Fruit fly (Drosophila melanogaster): Measurements from ENCODE around the gene CG14377.

The CG14377 gene

DNA sequence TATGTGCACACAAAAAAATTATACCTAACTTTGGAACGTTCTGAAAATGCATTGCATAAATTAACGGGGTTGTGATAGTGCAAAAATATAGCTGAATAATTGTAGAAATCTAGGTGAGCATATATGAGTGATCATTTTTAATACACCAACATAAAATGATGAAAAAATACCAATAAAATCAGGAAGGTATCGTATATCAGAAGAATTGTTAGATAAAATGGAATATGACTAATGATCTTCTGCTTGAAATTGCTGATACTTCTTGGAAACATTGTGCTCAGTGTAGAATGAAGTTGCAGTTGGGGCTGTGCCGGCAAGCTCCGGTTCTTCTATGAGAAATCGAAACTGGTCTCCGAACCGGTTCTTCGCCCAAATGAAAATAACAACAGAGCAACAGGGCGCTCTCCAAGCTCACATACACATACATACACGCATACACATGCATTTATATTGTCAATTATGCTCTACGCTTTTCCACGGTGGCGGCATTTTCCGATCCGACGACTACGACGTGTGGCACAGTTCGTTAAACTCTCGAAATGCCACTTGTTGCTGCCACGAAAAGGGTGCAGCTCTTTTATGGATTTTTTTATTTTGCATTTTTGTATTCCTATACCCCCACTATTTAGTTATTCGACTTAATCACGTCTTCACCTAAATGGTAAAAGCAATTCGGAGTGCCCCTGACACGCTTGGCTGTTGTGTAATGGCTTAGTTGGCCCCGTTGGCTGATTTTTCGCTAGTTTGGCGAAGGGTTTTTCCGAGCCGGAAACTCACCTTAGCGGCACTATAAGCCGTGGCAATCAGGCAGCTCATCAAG is 3.5 kb downstream of the CG14377 start (continued):
- peak; percentile 84 for TF ChIP-seq CG14441 (GFP tag; IDR thresholded peaks at IDR 0.05)
- peak; percentile 70 for TF ChIP-seq CG12299 (tag; optimal IDR thresholded peaks at IDR 0.05)
- TF ChIP-seq Antp (GFP tag; optimal IDR thresholded peaks at IDR 0.05): peak; percentile 88
- peak; percentile 65; the same call in 1 of the 2 replicates for TF ChIP-seq Taf1 (GFP tag; IDR thresholded peaks at IDR 0.05)
- TF ChIP-seq bigmax (GFP tag; optimal IDR thresholded peaks at IDR 0.05): no peak
- peak; percentile 98 for TF ChIP-seq Med (GFP tag)
- peak; percentile 66 for TF ChIP-seq CG4707 (GFP tag; optimal IDR thresholded peaks at IDR 0.05)
- TF ChIP-seq CG10147 (GFP tag; optimal IDR thresholded peaks at IDR 0.05): peak; percentile 80
- peak; percentile 93 for TF ChIP-seq CG17829 (tag; optimal IDR thresholded peaks at IDR 0.05)
- TF ChIP-seq maf-S (GFP tag; optimal IDR thresholded peaks at IDR 0.05): peak; percentile 84
- peak; percentile 86 for TF ChIP-seq CG4424 (GFP tag; optimal IDR thresholded peaks at IDR 0.05)
- peak; percentile 73 for TF ChIP-seq CG4328 (GFP tag; optimal IDR thresholded peaks at IDR 0.05)
- peak; percentile 88 for TF ChIP-seq Hr3 (GFP tag; optimal IDR thresholded peaks at IDR 0.05)
- TF ChIP-seq CG18476 (GFP tag; optimal IDR thresholded peaks at IDR 0.05): peak; percentile 71
- no peak for TF ChIP-seq inv (GFP tag; IDR thresholded peaks at IDR 0.05; ENCODE audit: partially characterized antibody)
- peak; percentile 77 for TF ChIP-seq CG15011 (GFP tag; optimal IDR thresholded peaks at IDR 0.05)
- peak; percentile 57 for TF ChIP-seq CG10565 (GFP tag; optimal IDR thresholded peaks at IDR 0.05)
- peak; percentile 57 for TF ChIP-seq CG6683 (GFP tag; optimal IDR thresholded peaks at IDR 0.05)
- peak; percentile 90 to 91 for TF ChIP-seq bsh (GFP tag; optimal IDR thresholded peaks at IDR 0.05)
- TF ChIP-seq NK7.1 (GFP tag; optimal IDR thresholded peaks at IDR 0.05): peak; percentile 58
- TF ChIP-seq Fer2 (tag; optimal IDR thresholded peaks at IDR 0.05): peak; percentile 27
- TF ChIP-seq Sox102F (GFP tag; optimal IDR thresholded peaks at IDR 0.05): peak; percentile 92
- no peak for TF ChIP-seq h (optimal IDR thresholded peaks at IDR 0.05)
- TF ChIP-seq odd (GFP tag; optimal IDR thresholded peaks at IDR 0.05): peak; percentile 86
- peak; percentile 49 for TF ChIP-seq Sry-β (GFP tag; optimal IDR thresholded peaks at IDR 0.05)
- TF ChIP-seq dati (GFP tag; IDR thresholded peaks at IDR 0.05): 0 out of 2 replicates have a peak, but pooled peaks have one; percentile 23
- peak; percentile 48 for TF ChIP-seq Deaf1 (tag; optimal IDR thresholded peaks at IDR 0.05)
- peak; percentile 53 for TF ChIP-seq CG6272 (GFP tag; IDR thresholded peaks at IDR 0.05)
- no peak for TF ChIP-seq chinmo (GFP tag; IDR thresholded peaks at IDR 0.05; ENCODE audit: partially characterized antibody)
- TF ChIP-seq CG5245 (GFP tag; optimal IDR thresholded peaks at IDR 0.05): peak; percentile 61
- no peak for TF ChIP-seq Sin3A (optimal IDR thresholded peaks at IDR 0.05)
- TF ChIP-seq eve (GFP tag; optimal IDR thresholded peaks at IDR 0.05): peak in 1 of 2 experiments; percentile 97
- peak; percentile 6 for TF ChIP-seq MESR4 (GFP tag; optimal IDR thresholded peaks at IDR 0.05)
- TF ChIP-seq gro (GFP tag; optimal IDR thresholded peaks at IDR 0.05): peak; percentile 55
- TF ChIP-seq CG12071 (GFP tag; optimal IDR thresholded peaks at IDR 0.05): peak; percentile 75
- peak; percentile 87 for TF ChIP-seq Hmr (GFP tag; optimal IDR thresholded peaks at IDR 0.05)
- TF ChIP-seq Mad (GFP tag; optimal IDR thresholded peaks at IDR 0.05): peak; percentile 80
- TF ChIP-seq CG6254 (GFP tag; optimal IDR thresholded peaks at IDR 0.05): peak; percentile 82
- peak; percentile 78 for TF ChIP-seq zen (tag; optimal IDR thresholded peaks at IDR 0.05)
- peak; percentile 83 for TF ChIP-seq wor (GFP tag; IDR thresholded peaks at IDR 0.05)
- peak; percentile 88 for TF ChIP-seq trem (tag; optimal IDR thresholded peaks at IDR 0.05)
- TF ChIP-seq Doc2 (GFP tag; IDR thresholded peaks at IDR 0.05): no peak
- TF ChIP-seq CG30431 (GFP tag; optimal IDR thresholded peaks at IDR 0.05): peak; percentile 84
- TF ChIP-seq fru (optimal IDR thresholded peaks at IDR 0.05): no peak
- peak; percentile 68 for TF ChIP-seq Hand (GFP tag; optimal IDR thresholded peaks at IDR 0.05)
- TF ChIP-seq CG12942 (GFP tag; optimal IDR thresholded peaks at IDR 0.05): peak; percentile 84
- peak; percentile 86 for TF ChIP-seq HLH54F (GFP tag; optimal IDR thresholded peaks at IDR 0.05)
- TF ChIP-seq crc (GFP tag; optimal IDR thresholded peaks at IDR 0.05): peak; percentile 76
- peak; percentile 74 for TF ChIP-seq psq (GFP tag; optimal IDR thresholded peaks at IDR 0.05)
- peak; percentile 66 for TF ChIP-seq Ravus (GFP tag; IDR thresholded peaks at IDR 0.05)
